Worm (Caenorhabditis elegans) whole organism, L3 larva: ENCODE measurements around the gene dro-1.

Experiments used
- elt-1 ChIP-seq: fragments of 150-350 bp; optimal IDR thresholded peaks from 2 replicates; lab custom pipeline; 2014; ENCODE audit warnings: missing biosample characterization, missing genetic modification characterization
- elt-2 ChIP-seq: sonication (generic microtip); optimal IDR thresholded peaks from 2 replicates; lab custom pipeline; 2016; ENCODE audit warnings: missing genetic modification reagents, mild to moderate bottlenecking, missing genetic modification characterization, missing compliant biosample characterization
- hmg-11 ChIP-seq: sonication (generic microtip); optimal IDR thresholded peaks from 2 replicates; lab custom pipeline; 2016; ENCODE audit warnings: missing genetic modification characterization, missing compliant biosample characterization
- nhr-77 ChIP-seq: fragments of 150-350 bp; optimal IDR thresholded peaks from 2 replicates; lab custom pipeline; 2014; ENCODE audit warnings: missing biosample characterization, missing genetic modification characterization
- snpc-4 ChIP-seq: fragments of 150-350 bp; optimal IDR thresholded peaks from 2 replicates; lab custom pipeline; 2014; ENCODE audit warnings: missing biosample characterization, missing genetic modification characterization
- unc-62 ChIP-seq: fragments of 150-350 bp; sonication (generic microtip); optimal IDR thresholded peaks from 4 replicates; lab custom pipeline; 2014; ENCODE audit warnings: missing biosample characterization, missing genetic modification reagents, missing genetic modification characterization

- TF ChIP-seq nhr-77 (tag; lab: Kevin White, UChicago) (no peak), elt-2 (tag; lab: Kevin White, UChicago) (no peak), snpc-4 (no peak), unc-62 (GFP tag; lab: Kevin White, UChicago) (no peak), hmg-11 (tag; lab: Kevin White, UChicago) (no peak), elt-1 (no peak)
Observed at ce11 chrIII:13342079-13342734, at the start of gene dro-1.
